Fruit fly (Drosophila melanogaster): Measurements from ENCODE around the gene CG14556.

CG14556 gene

DNA sequence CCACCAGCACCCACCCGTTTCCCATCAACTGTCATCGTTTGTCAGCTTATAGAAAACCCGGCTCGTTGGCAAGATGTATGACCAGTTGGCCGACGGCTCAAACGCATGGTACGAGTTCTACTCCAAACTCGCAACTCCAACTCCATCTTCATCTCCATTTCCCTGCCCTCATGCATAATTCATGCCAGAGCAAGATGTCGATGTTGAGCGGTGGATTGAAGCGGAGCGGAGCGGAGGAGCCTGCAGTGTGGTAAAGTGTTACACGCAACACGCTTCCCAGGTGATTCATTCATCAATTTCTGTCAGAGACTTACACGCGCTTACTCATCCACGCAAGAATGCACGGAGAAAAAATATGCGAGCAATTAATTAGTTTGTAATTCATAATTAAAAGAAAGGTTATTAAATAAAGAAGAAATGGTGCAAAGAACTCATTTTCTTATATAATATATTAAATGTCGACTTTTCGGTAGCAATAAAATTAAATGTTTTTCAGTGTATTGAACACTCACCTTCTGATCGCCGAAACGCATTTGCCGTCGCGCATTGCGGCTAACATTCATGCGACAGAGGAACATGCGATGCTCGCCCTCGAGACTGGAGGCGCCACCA lies 45.0 kb upstream of the CG14556 start (continued):
- TF ChIP-seq Atf6 (GFP tag; IDR thresholded peaks at IDR 0.05) (peak; percentile 35; the same call in 1 of the 2 replicates), Max (GFP tag; optimal IDR thresholded peaks at IDR 0.05) (no peak), lbe (GFP tag; optimal IDR thresholded peaks at IDR 0.05) (peak; percentile 43), Trl (optimal IDR thresholded peaks at IDR 0.05) (no peak), Trl (GFP tag; optimal IDR thresholded peaks at IDR 0.05) (no peak), bowl (GFP tag; IDR thresholded peaks at IDR 0.05) (no peak), ttk (GFP tag; IDR thresholded peaks at IDR 0.05) (peak; percentile 61; the same call in 1 of the 2 replicates), mam (GFP tag; optimal IDR thresholded peaks at IDR 0.05) (no peak), Lim3 (GFP tag; IDR thresholded peaks at IDR 0.05) (no peak), CG6254 (GFP tag; optimal IDR thresholded peaks at IDR 0.05) (peak; percentile 73), CG4404 (GFP tag; IDR thresholded peaks at IDR 0.05) (no peak), tna (GFP tag; IDR thresholded peaks at IDR 0.05; ENCODE audit: partially characterized antibody) (no peak), mld (GFP tag; IDR thresholded peaks at IDR 0.05; ENCODE audit: partially characterized antibody) (no peak), CG14860 (GFP tag; IDR thresholded peaks at IDR 0.05; ENCODE audit: partially characterized antibody) (no peak), CG32767 (GFP tag; IDR thresholded peaks at IDR 0.05) (no peak), Taf1 (GFP tag; IDR thresholded peaks at IDR 0.05) (no peak), Fer3 (tag; optimal IDR thresholded peaks at IDR 0.05) (peak; percentile 35), lmd (GFP tag; IDR thresholded peaks at IDR 0.05) (peak; percentile 33; the same call in 1 of the 2 replicates), CG12744 (GFP tag; optimal IDR thresholded peaks at IDR 0.05) (no peak), Xrp1 (GFP tag; IDR thresholded peaks at IDR 0.05) (peak; percentile 82), CG9817 (tag; optimal IDR thresholded peaks at IDR 0.05) (no peak), CG17385 (GFP tag; optimal IDR thresholded peaks at IDR 0.05) (peak; percentile 47), sug (tag; optimal IDR thresholded peaks at IDR 0.05) (no peak), CG6654 (GFP tag; optimal IDR thresholded peaks at IDR 0.05) (no peak), CG13894 (tag; optimal IDR thresholded peaks at IDR 0.05) (no peak), toy (GFP tag; IDR thresholded peaks at IDR 0.05) (no peak), NC2β (GFP tag; optimal IDR thresholded peaks at IDR 0.05) (no peak), nerfin-1 (tag; optimal IDR thresholded peaks at IDR 0.05) (no peak), schlank (tag; optimal IDR thresholded peaks at IDR 0.05) (no peak), CG8478 (optimal IDR thresholded peaks at IDR 0.05) (no peak), seq (GFP tag; IDR thresholded peaks at IDR 0.05) (peak; percentile 55; the same call in 1 of the 2 replicates), CG2202 (tag; optimal IDR thresholded peaks at IDR 0.05) (peak; percentile 51), ara (GFP tag; IDR thresholded peaks at IDR 0.05) (peak; percentile 69), Bgb (GFP tag; IDR thresholded peaks at IDR 0.05; ENCODE audit: partially characterized antibody) (no peak), CG7928 (GFP tag; optimal IDR thresholded peaks at IDR 0.05) (no peak), CG13296 (GFP tag; optimal IDR thresholded peaks at IDR 0.05) (no peak), salm (tag; optimal IDR thresholded peaks at IDR 0.05) (no peak), Hr78 (GFP tag; optimal IDR thresholded peaks at IDR 0.05) (peak in 1 of 2 experiments; percentile 16), CG12219 (GFP tag; optimal IDR thresholded peaks at IDR 0.05) (peak; percentile 28), D (optimal IDR thresholded peaks at IDR 0.05) (no peak), D (GFP tag; optimal IDR thresholded peaks at IDR 0.05) (peak; percentile 54), CG15514 (GFP tag; optimal IDR thresholded peaks at IDR 0.05) (no peak), CG8388 (GFP tag; optimal IDR thresholded peaks at IDR 0.05) (peak; percentile 54), Tbp (GFP tag; optimal IDR thresholded peaks at IDR 0.05) (no peak), ranshi (GFP tag; IDR thresholded peaks at IDR 0.05) (peak; percentile 58; the same call in 1 of the 2 replicates), ash1 (GFP tag; optimal IDR thresholded peaks at IDR 0.05) (no peak), Doc2 (GFP tag; IDR thresholded peaks at IDR 0.05) (no peak), ATbp (GFP tag; optimal IDR thresholded peaks at IDR 0.05) (peak; percentile 53), CG15011 (GFP tag; optimal IDR thresholded peaks at IDR 0.05) (no peak), Ssrp (tag; optimal IDR thresholded peaks at IDR 0.05) (no peak), H15 (GFP tag; IDR thresholded peaks at IDR 0.05) (peak; percentile 29; the same call in 1 of the 3 replicates)

All from whole organism, embryonic.